Fruit fly (Drosophila melanogaster) whole organism, wandering third instar larva: ENCODE results near the gene CG42795.

Experiments used
- Hnf4 ChIP-seq: fragments of 200-800 bp; sonication (Bioruptor generic); optimal IDR thresholded peaks from 2 replicates; lab custom pipeline; 2016; ENCODE audit warnings: missing biosample characterization, mild to moderate bottlenecking, missing genetic modification characterization
- Jra ChIP-seq: sonication (Bioruptor generic); optimal IDR thresholded peaks from 2 replicates; lab custom pipeline; 2016; ENCODE audit warnings: missing biosample characterization, missing genetic modification characterization
- ey ChIP-seq: fragments of 200-800 bp; sonication (Bioruptor generic); optimal IDR thresholded peaks from 2 replicates; lab custom pipeline; 2016; ENCODE audit warnings: missing biosample characterization, missing genetic modification characterization

- TF ChIP-seq ey (no peak), Jra (GFP tag; lab: Kevin White, UChicago) (no peak), Hnf4 (no peak)
Observed at dm6 chr3R:10276002-10276401, 50.5 kb downstream of the CG42795 start.
